Fruit fly (Drosophila melanogaster) whole organism, embryonic: ENCODE measurements around the gene Gs1l.

ENCODE experiments used
- ATbp ChIP-seq: fragments of 200-800 bp; sonication (Bioruptor generic); optimal IDR thresholded peaks from 2 replicates; lab custom pipeline; 2017; ENCODE audit warnings: missing biosample characterization, mild to moderate bottlenecking, missing genetic modification characterization, missing genetic modification reagents
- Atf3 ChIP-seq: fragments of 200-800 bp; sonication (Bioruptor generic); optimal IDR thresholded peaks from 3 replicates; lab custom pipeline; 2016; ENCODE audit warnings: missing biosample characterization, missing genetic modification characterization
- Atf6 ChIP-seq: fragments of 200-800 bp; sonication (Bioruptor generic); IDR thresholded peaks from 2 replicates; pipeline ENCODE4 v1.3.6; 2022; ENCODE audit warnings: missing biosample characterization, missing genetic modification characterization
- Bdp1 ChIP-seq: fragments of 200-800 bp; sonication (Bioruptor generic); optimal IDR thresholded peaks from 3 replicates; lab custom pipeline; 2016; ENCODE audit warnings: missing biosample characterization, missing genetic modification characterization
- Bgb ChIP-seq: fragments of 200-800 bp; sonication (Bioruptor generic); IDR thresholded peaks from 2 replicates; pipeline ENCODE4 v1.3.6; 2022; ENCODE audit warnings: missing biosample characterization, missing genetic modification characterization; ENCODE audit not compliant: partially characterized antibody
- BtbVII ChIP-seq: fragments of 200-800 bp; sonication (Bioruptor generic); optimal IDR thresholded peaks from 3 replicates; lab custom pipeline; 2017; ENCODE audit warnings: missing biosample characterization, mild to moderate bottlenecking, missing genetic modification characterization
- CG11723 ChIP-seq: fragments of 200-800 bp; sonication (Bioruptor generic); optimal IDR thresholded peaks from 2 replicates; lab custom pipeline; 2017; ENCODE audit warnings: missing biosample characterization, mild to moderate bottlenecking, missing genetic modification characterization
- CG14014 ChIP-seq: fragments of 200-800 bp; sonication (Bioruptor generic); IDR thresholded peaks from 2 replicates; pipeline ENCODE4 v1.3.6; 2022; ENCODE audit warnings: missing biosample characterization, missing genetic modification characterization
- CG15011 ChIP-seq: fragments of 200-800 bp; sonication (Bioruptor generic); optimal IDR thresholded peaks from 3 replicates; lab custom pipeline; 2018; ENCODE audit warnings: missing biosample characterization, mild to moderate bottlenecking, missing genetic modification characterization
- CG16815 ChIP-seq: fragments of 200-800 bp; sonication (Bioruptor generic); optimal IDR thresholded peaks from 3 replicates; lab custom pipeline; 2017; ENCODE audit warnings: missing biosample characterization, mild to moderate bottlenecking, missing genetic modification characterization
- CG17385 ChIP-seq: fragments of 200-800 bp; sonication (Bioruptor generic); optimal IDR thresholded peaks from 3 replicates; lab custom pipeline; 2018; ENCODE audit warnings: missing biosample characterization, mild to moderate bottlenecking, missing genetic modification characterization
- CG1792 ChIP-seq: fragments of 200-800 bp; sonication (Bioruptor generic); optimal IDR thresholded peaks from 2 replicates; lab custom pipeline; 2016; ENCODE audit warnings: missing biosample characterization, missing genetic modification characterization
- CG18011 ChIP-seq: fragments of 200-800 bp; sonication (Bioruptor generic); optimal IDR thresholded peaks from 2 replicates; lab custom pipeline; 2017; ENCODE audit warnings: missing biosample characterization, missing genetic modification characterization, mild to moderate bottlenecking, moderate library complexity, missing genotype
- CG18764 ChIP-seq: fragments of 200-800 bp; sonication (Bioruptor generic); optimal IDR thresholded peaks from 3 replicates; lab custom pipeline; 2016; ENCODE audit warnings: missing biosample characterization, missing genetic modification characterization
- CG2202 ChIP-seq: fragments of 200-800 bp; sonication (Bioruptor generic); optimal IDR thresholded peaks from 2 replicates; lab custom pipeline; 2018; ENCODE audit warnings: missing biosample characterization, mild to moderate bottlenecking, missing genetic modification characterization
- CG31441 ChIP-seq: fragments of 200-800 bp; sonication (Bioruptor generic); IDR thresholded peaks from 2 replicates; pipeline ENCODE4 v1.3.6; 2022; ENCODE audit warnings: missing biosample characterization, missing genetic modification characterization
- CG4360 ChIP-seq: fragments of 200-800 bp; sonication (Bioruptor generic); IDR thresholded peaks from 2 replicates; pipeline ENCODE4 v1.3.6; 2022; ENCODE audit warnings: missing biosample characterization, missing genetic modification characterization
- CG6254 ChIP-seq: fragments of 200-800 bp; sonication (Bioruptor generic); optimal IDR thresholded peaks from 3 replicates; lab custom pipeline; 2017; ENCODE audit warnings: mild to moderate bottlenecking, missing biosample characterization, missing genetic modification reagents, missing genetic modification characterization
- CG6689 ChIP-seq: fragments of 200-800 bp; sonication (Bioruptor generic); IDR thresholded peaks from 2 replicates; pipeline ENCODE4 v1.3.6; 2022; ENCODE audit warnings: missing biosample characterization, missing genetic modification characterization
- CG6854 ChIP-seq: fragments of 200-800 bp; sonication (Bioruptor generic); optimal IDR thresholded peaks from 3 replicates; lab custom pipeline; 2017; ENCODE audit warnings: missing biosample characterization, mild to moderate bottlenecking, missing genetic modification characterization
- CG7372 ChIP-seq: fragments of 200-800 bp; sonication (Bioruptor generic); IDR thresholded peaks from 2 replicates; pipeline ENCODE4 v1.3.6; 2022; ENCODE audit warnings: missing biosample characterization, missing genetic modification characterization
- CG8478 ChIP-seq: fragments of >200 bp; optimal IDR thresholded peaks from 2 replicates; lab custom pipeline; 2018
- CG9609 ChIP-seq: fragments of 200-800 bp; sonication (Bioruptor generic); optimal IDR thresholded peaks from 3 replicates; lab custom pipeline; 2016; ENCODE audit warnings: missing biosample characterization, missing genetic modification characterization
- CG9797 ChIP-seq: fragments of 200-800 bp; sonication (Bioruptor generic); optimal IDR thresholded peaks from 3 replicates; lab custom pipeline; 2018; ENCODE audit warnings: missing biosample characterization, mild to moderate bottlenecking, missing genetic modification characterization
- Chrac-16 ChIP-seq: fragments of 200-800 bp; sonication (Bioruptor generic); optimal IDR thresholded peaks from 3 replicates; lab custom pipeline; 2016; ENCODE audit warnings: missing biosample characterization, missing genetic modification characterization
- E2f2 ChIP-seq: fragments of 200-800 bp; sonication (Bioruptor generic); IDR thresholded peaks from 2 replicates; pipeline ENCODE4 v1.3.6; 2022; ENCODE audit warnings: missing biosample characterization, missing genetic modification characterization
- Gug ChIP-seq: fragments of 200-800 bp; sonication (Bioruptor generic); IDR thresholded peaks from 4 replicates; pipeline ENCODE4 v1.3.6; 2022; ENCODE audit warnings: missing biosample characterization, missing genetic modification characterization
- HLH54F ChIP-seq: fragments of 200-800 bp; sonication (Bioruptor generic); optimal IDR thresholded peaks from 3 replicates; lab custom pipeline; 2016; ENCODE audit warnings: missing biosample characterization, missing genetic modification characterization
- HmgZ ChIP-seq: fragments of 200-800 bp; sonication (Bioruptor generic); optimal IDR thresholded peaks from 2 replicates; lab custom pipeline; 2018; ENCODE audit warnings: missing biosample characterization, mild to moderate bottlenecking, missing genetic modification characterization
- Lpt ChIP-seq: fragments of >200 bp; optimal IDR thresholded peaks from 2 replicates; lab custom pipeline; 2018; ENCODE audit warnings: missing biosample characterization, missing genetic modification characterization
- NFAT ChIP-seq: fragments of 200-800 bp; sonication (Bioruptor generic); IDR thresholded peaks from 2 replicates; pipeline ENCODE4 v1.3.6; 2022; ENCODE audit warnings: missing biosample characterization, missing genetic modification characterization
- NK7.1 ChIP-seq: fragments of 200-800 bp; sonication (Bioruptor generic); optimal IDR thresholded peaks from 3 replicates; lab custom pipeline; 2016; ENCODE audit warnings: missing biosample characterization, missing genetic modification characterization
- Nf-YA ChIP-seq: fragments of 200-800 bp; sonication (Bioruptor generic); IDR thresholded peaks from 2 replicates; pipeline ENCODE4 v1.3.6; 2022; ENCODE audit warnings: missing biosample characterization, missing genetic modification characterization
- NfI ChIP-seq: fragments of 200-800 bp; sonication (Bioruptor generic); optimal IDR thresholded peaks from 3 replicates; lab custom pipeline; 2018; ENCODE audit warnings: missing biosample characterization, mild to moderate bottlenecking, missing genetic modification characterization, moderate library complexity
- PHDP ChIP-seq: fragments of 200-800 bp; sonication (Bioruptor generic); optimal IDR thresholded peaks from 3 replicates; lab custom pipeline; 2018; ENCODE audit warnings: missing biosample characterization, mild to moderate bottlenecking, missing genetic modification characterization, moderate library complexity
- Rx ChIP-seq: fragments of 200-800 bp; sonication (Bioruptor generic); IDR thresholded peaks from 2 replicates; pipeline ENCODE4 v1.3.6; 2022; ENCODE audit warnings: missing biosample characterization, missing genetic modification characterization
- chinmo ChIP-seq: fragments of 200-800 bp; sonication (Bioruptor generic); IDR thresholded peaks from 4 replicates; pipeline ENCODE4 v1.3.6; 2022; ENCODE audit warnings: missing biosample characterization, missing genetic modification characterization; ENCODE audit not compliant: partially characterized antibody
- emc ChIP-seq: fragments of 200-800 bp; sonication (Bioruptor generic); optimal IDR thresholded peaks from 2 replicates; lab custom pipeline; 2016; ENCODE audit warnings: missing biosample characterization, missing genetic modification characterization
- en ChIP-seq: fragments of 200-800 bp; sonication (Bioruptor generic); optimal IDR thresholded peaks from 2 replicates; lab custom pipeline; 2016; ENCODE audit warnings: missing biosample characterization, missing genetic modification characterization
- eve ChIP-seq, 2 experiments: fragments of >200 bp; optimal IDR thresholded peaks; 2 replicates each; lab custom pipeline; 2017; ENCODE audit warnings: missing biosample characterization in 2 of 2, missing genetic modification characterization in 2 of 2
- ftz-f1 ChIP-seq: fragments of 200-800 bp; sonication (Bioruptor generic); optimal IDR thresholded peaks from 2 replicates; lab custom pipeline; 2016; ENCODE audit warnings: missing biosample characterization, missing genetic modification characterization
- gcm2 ChIP-seq: fragments of 200-800 bp; sonication (Bioruptor generic); optimal IDR thresholded peaks from 2 replicates; lab custom pipeline; 2016; ENCODE audit warnings: missing biosample characterization, missing genetic modification characterization
- gsb ChIP-seq: fragments of 200-800 bp; sonication (Bioruptor generic); IDR thresholded peaks from 2 replicates; pipeline ENCODE4 v1.3.6; 2022; ENCODE audit warnings: missing biosample characterization, missing genetic modification characterization
- lab ChIP-seq: fragments of 200-800 bp; sonication (Bioruptor generic); optimal IDR thresholded peaks from 3 replicates; lab custom pipeline; 2017; ENCODE audit warnings: missing biosample characterization, missing genetic modification characterization, mild to moderate bottlenecking, moderate library complexity, missing genetic modification reagents
- nau ChIP-seq: fragments of 200-800 bp; sonication (Bioruptor generic); optimal IDR thresholded peaks from 3 replicates; lab custom pipeline; 2017; ENCODE audit warnings: missing biosample characterization, mild to moderate bottlenecking, missing genetic modification characterization, missing genetic modification reagents
- run ChIP-seq: fragments of 200-800 bp; sonication (Bioruptor generic); optimal IDR thresholded peaks from 3 replicates; lab custom pipeline; 2018; ENCODE audit warnings: missing biosample characterization, mild to moderate bottlenecking, missing genetic modification characterization
- salm ChIP-seq: fragments of 200-800 bp; sonication (Bioruptor generic); optimal IDR thresholded peaks from 2 replicates; lab custom pipeline; 2018; ENCODE audit warnings: missing biosample characterization, mild to moderate bottlenecking, missing genetic modification characterization
- sima ChIP-seq: fragments of 200-800 bp; sonication (Bioruptor generic); optimal IDR thresholded peaks from 2 replicates; lab custom pipeline; 2016; ENCODE audit warnings: missing biosample characterization, missing genetic modification characterization
- tgo ChIP-seq: fragments of 200-800 bp; sonication (Bioruptor generic); IDR thresholded peaks from 3 replicates; pipeline ENCODE4 v1.3.6; 2022; ENCODE audit warnings: missing biosample characterization, missing genetic modification characterization
- tll ChIP-seq, 2 experiments: fragments of 200-800 bp in 1 of 2; fragments of >200 bp in 1 of 2; sonication (Bioruptor generic) in 1 of 2; optimal IDR thresholded peaks; 2 replicates each; lab custom pipeline; 2017 to 2019; ENCODE audit warnings: missing biosample characterization in 2 of 2, missing genetic modification characterization in 2 of 2, mild to moderate bottlenecking in 1 of 2, moderate library complexity in 1 of 2
- tx ChIP-seq: fragments of 200-800 bp; sonication (Bioruptor generic); optimal IDR thresholded peaks from 2 replicates; lab custom pipeline; 2016; ENCODE audit warnings: missing biosample characterization, missing genetic modification characterization
- wor ChIP-seq: fragments of 200-800 bp; sonication (Bioruptor generic); IDR thresholded peaks from 2 replicates; pipeline ENCODE4 v1.3.6; 2022; ENCODE audit warnings: missing biosample characterization, missing genetic modification characterization

Gs1l gene

dm6 chr2L:4454009-4454689 is 2.5 kb downstream of the Gs1l start, which contains the start of the genes Secp43 and ND-B8 (continued):
- TF ChIP-seq nau (GFP tag; lab: Kevin White, UChicago) = no peak
- no peak for TF ChIP-seq run (tag; lab: Kevin White, UChicago)
- TF ChIP-seq en (GFP tag; lab: Kevin White, UChicago) = no peak
- TF ChIP-seq CG18764 (GFP tag; lab: Kevin White, UChicago) = no peak
- TF ChIP-seq HLH54F (GFP tag; lab: Kevin White, UChicago) = no peak
- no peak for TF ChIP-seq CG7372
- TF ChIP-seq gcm2 (GFP tag; lab: Kevin White, UChicago) = no peak
- no peak for TF ChIP-seq CG14014 (GFP tag; lab: Robert Waterston, UW)
- no peak for TF ChIP-seq PHDP
- TF ChIP-seq CG4360 = no peak
- no peak for TF ChIP-seq CG9609
- TF ChIP-seq sima (GFP tag; lab: Kevin White, UChicago) = no peak
- TF ChIP-seq tgo = no peak
- TF ChIP-seq HmgZ (tag; lab: Kevin White, UChicago) = peak; percentile 73
- TF ChIP-seq Atf6 = 0 out of 2 replicates have a peak, but pooled peaks have one; percentile 13
- no peak for TF ChIP-seq NFAT (GFP tag; lab: Robert Waterston, UW)
- no peak for TF ChIP-seq CG2202
- no peak for TF ChIP-seq CG17385 (GFP tag; lab: Kevin White, UChicago)
- no peak for TF ChIP-seq CG1792 (GFP tag; lab: Kevin White, UChicago)
- TF ChIP-seq tx (GFP tag; lab: Kevin White, UChicago) = no peak
- TF ChIP-seq ATbp (GFP tag; lab: Kevin White, UChicago) = no peak
- TF ChIP-seq CG9797 (GFP tag; lab: Kevin White, UChicago) = peak; percentile 41
- TF ChIP-seq CG8478 (lab: Kevin White, UChicago) = no peak
- no peak for TF ChIP-seq Atf3 (GFP tag; lab: Kevin White, UChicago)
- no peak for TF ChIP-seq Gug
- no peak for TF ChIP-seq CG11723 (GFP tag; lab: Kevin White, UChicago)
- peak; percentile 26 for TF ChIP-seq ftz-f1 (GFP tag; lab: Kevin White, UChicago)
- TF ChIP-seq Lpt (GFP tag; lab: Kevin White, UChicago) = no peak
- TF ChIP-seq emc (GFP tag; lab: Kevin White, UChicago) = no peak
- peak; percentile 88; the same call in 2 of the 4 replicates for TF ChIP-seq chinmo
- TF ChIP-seq E2f2 (GFP tag; lab: Robert Waterston, UW) = peak; percentile 68
- no peak for TF ChIP-seq wor (GFP tag; lab: Robert Waterston, UW)
- TF ChIP-seq Bdp1 (GFP tag; lab: Kevin White, UChicago) = no peak
- no peak for TF ChIP-seq gsb (GFP tag; lab: Robert Waterston, UW)
- no peak for TF ChIP-seq CG15011 (GFP tag; lab: Kevin White, UChicago)
- no peak for TF ChIP-seq CG18011
- no peak for TF ChIP-seq CG31441 (GFP tag; lab: Robert Waterston, UW)
- TF ChIP-seq eve (GFP tag; optimal IDR thresholded peaks at IDR 0.05; lab: Kevin White, UChicago) = no peak
- TF ChIP-seq NfI (GFP tag; lab: Kevin White, UChicago) = peak; percentile 9
- no peak for TF ChIP-seq Nf-YA (GFP tag; lab: Robert Waterston, UW)
- TF ChIP-seq Rx = no peak
- TF ChIP-seq CG16815 (GFP tag; lab: Kevin White, UChicago) = no peak
- TF ChIP-seq NK7.1 (GFP tag; lab: Kevin White, UChicago) = no peak
- no peak for TF ChIP-seq CG6254 (GFP tag; lab: Kevin White, UChicago)
- no peak for TF ChIP-seq tll (GFP tag; optimal IDR thresholded peaks at IDR 0.05; lab: Kevin White, UChicago)
- TF ChIP-seq salm (tag; lab: Kevin White, UChicago) = no peak
- TF ChIP-seq CG6854 (GFP tag; lab: Kevin White, UChicago) = no peak
- TF ChIP-seq Bgb (GFP tag; lab: Robert Waterston, UW) = peak; percentile 84
- TF ChIP-seq CG6689 (GFP tag; lab: Robert Waterston, UW) = no peak
- no peak for TF ChIP-seq lab (GFP tag; lab: Kevin White, UChicago)
- no peak for TF ChIP-seq BtbVII (GFP tag; lab: Kevin White, UChicago)
- TF ChIP-seq Chrac-16 (GFP tag; lab: Kevin White, UChicago) = no peak
